Fruit fly (Drosophila melanogaster) whole organism, embryonic: ENCODE measurements around the gene kis.

Experiments used
- B-H1 ChIP-seq: fragments of 200-800 bp; sonication (Bioruptor generic); IDR thresholded peaks from 3 replicates; pipeline ENCODE4 v1.3.6; 2022; ENCODE audit warnings: missing biosample characterization, missing genetic modification characterization
- B-H2 ChIP-seq: fragments of 200-800 bp; sonication (Bioruptor generic); optimal IDR thresholded peaks from 2 replicates; lab custom pipeline; 2018; ENCODE audit warnings: missing biosample characterization, mild to moderate bottlenecking, missing genetic modification characterization
- CG10209 ChIP-seq: fragments of 200-800 bp; sonication (Bioruptor generic); optimal IDR thresholded peaks from 3 replicates; lab custom pipeline; 2017; ENCODE audit warnings: missing biosample characterization, mild to moderate bottlenecking, missing genetic modification characterization, missing genetic modification reagents
- CG1024 ChIP-seq: fragments of 200-800 bp; sonication (Bioruptor generic); IDR thresholded peaks from 2 replicates; pipeline ENCODE4 v1.3.6; 2022; ENCODE audit warnings: missing biosample characterization, missing genetic modification characterization
- CG11504 ChIP-seq: fragments of 200-800 bp; sonication (Bioruptor generic); optimal IDR thresholded peaks from 3 replicates; lab custom pipeline; 2019; ENCODE audit warnings: missing biosample characterization, mild to moderate bottlenecking, missing genetic modification characterization, moderate library complexity
- CG1602 ChIP-seq: fragments of 200-800 bp; sonication (Bioruptor generic); optimal IDR thresholded peaks from 3 replicates; lab custom pipeline; 2016; ENCODE audit warnings: missing biosample characterization, missing genetic modification characterization
- CG17568 ChIP-seq: fragments of 200-800 bp; sonication (Bioruptor generic); optimal IDR thresholded peaks from 2 replicates; lab custom pipeline; 2018; ENCODE audit warnings: missing biosample characterization, mild to moderate bottlenecking, missing genetic modification characterization, moderate library complexity
- CG18619 ChIP-seq: fragments of 200-800 bp; sonication (Bioruptor generic); optimal IDR thresholded peaks from 3 replicates; lab custom pipeline; 2017; ENCODE audit warnings: missing biosample characterization, mild to moderate bottlenecking, missing genetic modification characterization
- CG18764 ChIP-seq: fragments of 200-800 bp; sonication (Bioruptor generic); optimal IDR thresholded peaks from 3 replicates; lab custom pipeline; 2016; ENCODE audit warnings: missing biosample characterization, missing genetic modification characterization
- CG33557 ChIP-seq: fragments of 200-800 bp; sonication (Bioruptor generic); optimal IDR thresholded peaks from 2 replicates; lab custom pipeline; 2019; ENCODE audit warnings: missing biosample characterization, mild to moderate bottlenecking, missing genetic modification characterization, moderate library complexity
- CG3995 ChIP-seq: fragments of 200-800 bp; sonication (Bioruptor generic); optimal IDR thresholded peaks from 3 replicates; lab custom pipeline; 2016; ENCODE audit warnings: missing biosample characterization, missing genetic modification characterization
- CG4730 ChIP-seq: fragments of 200-800 bp; sonication (Bioruptor generic); IDR thresholded peaks from 2 replicates; pipeline ENCODE4 v1.3.6; 2022; ENCODE audit warnings: missing biosample characterization, missing genetic modification characterization
- CG6689 ChIP-seq: fragments of 200-800 bp; sonication (Bioruptor generic); IDR thresholded peaks from 2 replicates; pipeline ENCODE4 v1.3.6; 2022; ENCODE audit warnings: missing biosample characterization, missing genetic modification characterization
- CG7786 ChIP-seq: fragments of 200-800 bp; sonication (Bioruptor generic); optimal IDR thresholded peaks from 2 replicates; lab custom pipeline; 2016; ENCODE audit warnings: missing biosample characterization, missing genetic modification characterization
- CG8359 ChIP-seq: fragments of 200-800 bp; sonication (Bioruptor generic); optimal IDR thresholded peaks from 2 replicates; lab custom pipeline; 2017; ENCODE audit warnings: missing biosample characterization, mild to moderate bottlenecking, missing genetic modification characterization, borderline replicate concordance
- CG8924 ChIP-seq: fragments of 200-800 bp; optimal IDR thresholded peaks from 3 replicates; lab custom pipeline; 2019; ENCODE audit warnings: missing biosample characterization, mild to moderate bottlenecking, missing genetic modification characterization, moderate library complexity
- CG9727 ChIP-seq: fragments of 200-800 bp; sonication (Bioruptor generic); optimal IDR thresholded peaks from 3 replicates; lab custom pipeline; 2017; ENCODE audit warnings: missing biosample characterization, mild to moderate bottlenecking, missing genetic modification characterization
- D19A ChIP-seq: fragments of 200-800 bp; optimal IDR thresholded peaks from 3 replicates; lab custom pipeline; 2019; ENCODE audit warnings: missing biosample characterization, mild to moderate bottlenecking, missing genetic modification characterization, moderate library complexity
- E2f2 ChIP-seq: fragments of 200-800 bp; sonication (Bioruptor generic); IDR thresholded peaks from 2 replicates; pipeline ENCODE4 v1.3.6; 2022; ENCODE audit warnings: missing biosample characterization, missing genetic modification characterization
- Hr51 ChIP-seq, 2 experiments: fragments of 200-800 bp; sonication (Bioruptor generic); optimal IDR thresholded peaks; 2 replicates in 1 of 2; 3 replicates in 1 of 2; lab custom pipeline; 2016 to 2018; ENCODE audit warnings: missing biosample characterization in 2 of 2, missing genetic modification characterization in 2 of 2, mild to moderate bottlenecking in 1 of 2, moderate library complexity in 1 of 2
- Jarid2 ChIP-seq: fragments of 200-800 bp; sonication (Bioruptor generic); optimal IDR thresholded peaks from 3 replicates; lab custom pipeline; 2017; ENCODE audit warnings: mild to moderate bottlenecking, missing biosample characterization, missing genetic modification reagents, missing genetic modification characterization
- Lpt ChIP-seq: fragments of >200 bp; optimal IDR thresholded peaks from 2 replicates; lab custom pipeline; 2018; ENCODE audit warnings: missing biosample characterization, missing genetic modification characterization
- Mrtf ChIP-seq: fragments of 200-800 bp; sonication (Bioruptor generic); IDR thresholded peaks from 3 replicates; pipeline ENCODE4 v1.3.6; 2022; ENCODE audit warnings: missing biosample characterization, missing genetic modification characterization
- Myb ChIP-seq: fragments of 200-800 bp; sonication (Bioruptor generic); optimal IDR thresholded peaks from 2 replicates; lab custom pipeline; 2016; ENCODE audit warnings: missing biosample characterization, missing genetic modification characterization
- NK7.1 ChIP-seq: fragments of 200-800 bp; sonication (Bioruptor generic); optimal IDR thresholded peaks from 3 replicates; lab custom pipeline; 2016; ENCODE audit warnings: missing biosample characterization, missing genetic modification characterization
- Nf-YB ChIP-seq: fragments of 200-800 bp; sonication (Bioruptor generic); optimal IDR thresholded peaks from 3 replicates; lab custom pipeline; 2019; ENCODE audit warnings: missing biosample characterization, mild to moderate bottlenecking, missing genetic modification characterization, moderate library complexity
- PHDP ChIP-seq: fragments of 200-800 bp; sonication (Bioruptor generic); optimal IDR thresholded peaks from 3 replicates; lab custom pipeline; 2018; ENCODE audit warnings: missing biosample characterization, mild to moderate bottlenecking, missing genetic modification characterization, moderate library complexity
- Rx ChIP-seq: fragments of 200-800 bp; sonication (Bioruptor generic); IDR thresholded peaks from 2 replicates; pipeline ENCODE4 v1.3.6; 2022; ENCODE audit warnings: missing biosample characterization, missing genetic modification characterization
- Sox100B ChIP-seq: fragments of 200-800 bp; sonication (Bioruptor generic); optimal IDR thresholded peaks from 3 replicates; lab custom pipeline; 2018; ENCODE audit warnings: missing biosample characterization, mild to moderate bottlenecking, missing genetic modification characterization
- Spps ChIP-seq: fragments of 200-800 bp; sonication (Bioruptor generic); optimal IDR thresholded peaks from 2 replicates; lab custom pipeline; 2018; ENCODE audit warnings: missing biosample characterization, mild to moderate bottlenecking, missing genetic modification characterization
- Taf1 ChIP-seq: fragments of 200-800 bp; sonication (Bioruptor generic); IDR thresholded peaks from 2 replicates; pipeline ENCODE4 v1.3.6; 2022; ENCODE audit warnings: missing biosample characterization, missing genetic modification characterization
- amos ChIP-seq: fragments of 200-800 bp; sonication (Bioruptor generic); IDR thresholded peaks from 2 replicates; pipeline ENCODE4 v1.3.6; 2022; ENCODE audit warnings: missing biosample characterization, missing genetic modification characterization; ENCODE audit not compliant: partially characterized antibody
- ara ChIP-seq: fragments of 200-800 bp; sonication (Bioruptor generic); IDR thresholded peaks from 2 replicates; pipeline ENCODE4 v1.3.6; 2022; ENCODE audit warnings: missing biosample characterization, missing genetic modification characterization
- bcd ChIP-seq: fragments of 200-800 bp; sonication (Bioruptor generic); optimal IDR thresholded peaks from 2 replicates; lab custom pipeline; 2017; ENCODE audit warnings: missing biosample characterization, mild to moderate bottlenecking, missing genetic modification characterization
- chn ChIP-seq: fragments of 200-800 bp; sonication (Bioruptor generic); optimal IDR thresholded peaks from 2 replicates; lab custom pipeline; 2016; ENCODE audit warnings: missing biosample characterization, missing genetic modification characterization
- esg ChIP-seq: fragments of 200-800 bp; sonication (Bioruptor generic); conservative IDR thresholded peaks from 2 replicates; pipeline ENCODE4 v1.3.6; 2022; ENCODE audit warnings: missing biosample characterization, missing genetic modification characterization
- exex ChIP-seq: fragments of 200-800 bp; sonication (Bioruptor generic); optimal IDR thresholded peaks from 4 replicates; lab custom pipeline; 2018; ENCODE audit warnings: missing biosample characterization, mild to moderate bottlenecking, missing genetic modification characterization, moderate library complexity
- jigr1 ChIP-seq: fragments of 200-800 bp; sonication (Bioruptor generic); IDR thresholded peaks from 3 replicates; pipeline ENCODE4 v1.3.6; 2022; ENCODE audit warnings: missing biosample characterization, missing genetic modification characterization
- jing ChIP-seq: fragments of 200-800 bp; sonication (Bioruptor generic); optimal IDR thresholded peaks from 2 replicates; lab custom pipeline; 2018; ENCODE audit warnings: missing biosample characterization, mild to moderate bottlenecking, missing genetic modification characterization
- lbe ChIP-seq: fragments of 200-800 bp; sonication (Bioruptor generic); optimal IDR thresholded peaks from 2 replicates; lab custom pipeline; 2016; ENCODE audit warnings: missing biosample characterization, mild to moderate bottlenecking, missing genetic modification characterization
- mam ChIP-seq: fragments of 200-800 bp; sonication (Bioruptor generic); optimal IDR thresholded peaks from 3 replicates; lab custom pipeline; 2016; ENCODE audit warnings: missing biosample characterization, missing genetic modification characterization
- mld ChIP-seq: fragments of 200-800 bp; sonication (Bioruptor generic); IDR thresholded peaks from 3 replicates; pipeline ENCODE4 v1.3.6; 2022; ENCODE audit warnings: missing biosample characterization, missing genetic modification characterization; ENCODE audit not compliant: partially characterized antibody
- oc ChIP-seq: fragments of 200-800 bp; sonication (Bioruptor generic); optimal IDR thresholded peaks from 2 replicates; lab custom pipeline; 2018; ENCODE audit warnings: missing biosample characterization, mild to moderate bottlenecking, missing genetic modification characterization, moderate library complexity
- pan ChIP-seq, 4 experiments: fragments of >200 bp in 3 of 4; fragments of 200-800 bp in 1 of 4; sonication (Bioruptor generic) in 1 of 4; optimal IDR thresholded peaks in 3 of 4; IDR thresholded peaks in 1 of 4; 2 replicates each; pipeline versions ENCODE4 v1.3.6 to Lab custom; 2017 to 2022; ENCODE audit warnings: missing biosample characterization in 2 of 4, missing genetic modification characterization in 2 of 4, mixed read lengths in 1 of 4
- tin ChIP-seq: fragments of 200-800 bp; sonication (Bioruptor generic); optimal IDR thresholded peaks from 3 replicates; lab custom pipeline; 2016; ENCODE audit warnings: missing biosample characterization, missing genetic modification characterization
- zen ChIP-seq: fragments of 200-800 bp; sonication (Bioruptor generic); optimal IDR thresholded peaks from 3 replicates; lab custom pipeline; 2018; ENCODE audit warnings: missing biosample characterization, mild to moderate bottlenecking, missing genetic modification characterization, moderate library complexity
- zfh1 ChIP-seq: fragments of 200-800 bp; sonication (Bioruptor generic); IDR thresholded peaks from 3 replicates; pipeline ENCODE4 v1.3.6; 2022; ENCODE audit warnings: missing biosample characterization, missing genetic modification characterization

Gene kis

dm6 chr2L:224599-225385, 25.8 kb downstream of the kis start (continued):
- TF ChIP-seq Jarid2 (GFP tag; lab: Kevin White, UChicago) (no peak), chn (GFP tag; lab: Kevin White, UChicago) (peak; percentile 31), CG33557 (GFP tag; lab: Kevin White, UChicago) (no peak), mam (peak; percentile 60), Rx (GFP tag; lab: Robert Waterston, UW) (0 out of 2 replicates have a peak, but pooled peaks have one; percentile 18), CG8359 (GFP tag; lab: Kevin White, UChicago) (no peak), Mrtf (peak; percentile 55; the same call in 1 of the 3 replicates), CG1024 (peak; percentile 8; the same call in 1 of the 2 replicates), CG3995 (GFP tag; lab: Kevin White, UChicago) (peak; percentile 5), Hr51 (GFP tag; optimal IDR thresholded peaks at IDR 0.05; lab: Kevin White, UChicago) (peak; percentile 44 to 70), Lpt (GFP tag; lab: Kevin White, UChicago) (no peak), PHDP (tag; lab: Kevin White, UChicago) (no peak), CG4730 (GFP tag; lab: Robert Waterston, UW) (peak; percentile 28; the same call in 1 of the 2 replicates), B-H1 (0 out of 3 replicates have a peak, but pooled peaks have one; percentile 48), amos (GFP tag; lab: Robert Waterston, UW) (no peak), zen (no peak), tin (GFP tag; lab: Kevin White, UChicago) (peak; percentile 53), mld (no peak), CG11504 (tag; lab: Kevin White, UChicago) (no peak), pan (optimal IDR thresholded peaks at IDR 0.05; lab: Kevin White, UChicago) (no peak), pan (GFP tag; optimal IDR thresholded peaks at IDR 0.05 in 1 of 2, IDR thresholded peaks at IDR 0.05 in 1 of 2) (peak in 1 of 2 experiments; percentile 57), exex (tag; lab: Kevin White, UChicago) (peak; percentile 26), lbe (GFP tag; lab: Kevin White, UChicago) (peak; percentile 64), jigr1 (0 out of 3 replicates have a peak, but pooled peaks have one; percentile 16), Sox100B (GFP tag; lab: Kevin White, UChicago) (peak; percentile 53), CG18619 (GFP tag; lab: Kevin White, UChicago) (peak; percentile 71), B-H2 (GFP tag; lab: Kevin White, UChicago) (peak; percentile 37), jing (GFP tag; lab: Kevin White, UChicago) (peak; percentile 32), CG8924 (tag; lab: Kevin White, UChicago) (peak; percentile 47), CG10209 (GFP tag; lab: Kevin White, UChicago) (peak; percentile 66), zfh1 (GFP tag; lab: Robert Waterston, UW) (peak; percentile 56; the same call in 2 of the 3 replicates), Nf-YB (GFP tag; lab: Kevin White, UChicago) (no peak), esg (GFP tag; lab: Robert Waterston, UW) (peak; percentile 31; the same call in 1 of the 2 replicates), CG1602 (peak; percentile 41), NK7.1 (GFP tag; lab: Kevin White, UChicago) (no peak), ara (GFP tag; lab: Robert Waterston, UW) (0 out of 2 replicates have a peak, but pooled peaks have one; percentile 31), Taf1 (GFP tag; lab: Robert Waterston, UW) (peak; percentile 42; the same call in 1 of the 2 replicates), D19A (peak; percentile 38), E2f2 (no peak; the same call in 1 of the 2 replicates), oc (tag; lab: Kevin White, UChicago) (no peak), CG6689 (GFP tag; lab: Robert Waterston, UW) (peak; percentile 45), CG7786 (GFP tag; lab: Kevin White, UChicago) (peak; percentile 27), Spps (tag; lab: Kevin White, UChicago) (no peak), bcd (GFP tag; lab: Kevin White, UChicago) (peak; percentile 66), Myb (GFP tag; lab: Kevin White, UChicago) (peak; percentile 3), CG17568 (GFP tag; lab: Kevin White, UChicago) (peak; percentile 54), CG9727 (peak; percentile 70), CG18764 (peak; percentile 34)
